Fruit fly (Drosophila melanogaster): ENCODE measurements around the gene Tsp3A.

- TF ChIP-seq topi (GFP tag; optimal IDR thresholded peaks at IDR 0.05) (no peak), Eip75B (GFP tag; optimal IDR thresholded peaks at IDR 0.05) (no peak)
Observed at dm6 chrX:2593094-2593752, 26.3 kb downstream of the Tsp3A start.
